Fruit fly (Drosophila melanogaster) whole organism, prepupa: ENCODE results near the gene PGAP2.

Source experiments
- Blimp-1 ChIP-seq: fragments of 200-800 bp; sonication (Bioruptor generic); optimal IDR thresholded peaks from 3 replicates; lab custom pipeline; 2017; ENCODE audit warnings: missing biosample characterization, missing genetic modification characterization, mild to moderate bottlenecking, moderate library complexity, missing genetic modification reagents
- CG10631 ChIP-seq: fragments of 200-800 bp; sonication (Bioruptor generic); optimal IDR thresholded peaks from 2 replicates; lab custom pipeline; 2016; ENCODE audit warnings: missing biosample characterization, missing genetic modification characterization
- CG10669 ChIP-seq: fragments of 200-800 bp; sonication (Bioruptor generic); optimal IDR thresholded peaks from 3 replicates; lab custom pipeline; 2018; ENCODE audit warnings: missing biosample characterization, mild to moderate bottlenecking, missing genetic modification characterization, moderate library complexity
- CG11294 ChIP-seq: fragments of 200-800 bp; sonication (Bioruptor generic); IDR thresholded peaks from 2 replicates; pipeline ENCODE4 v1.3.6; 2022; ENCODE audit warnings: missing biosample characterization, missing genetic modification characterization
- CG11902 ChIP-seq: fragments of 200-800 bp; sonication (Bioruptor generic); optimal IDR thresholded peaks from 3 replicates; lab custom pipeline; 2016; ENCODE audit warnings: missing biosample characterization, missing genetic modification characterization
- CG15336 ChIP-seq: fragments of 200-800 bp; sonication (Bioruptor generic); IDR thresholded peaks from 2 replicates; pipeline ENCODE4 v1.3.6; 2022; ENCODE audit warnings: missing biosample characterization, missing genetic modification characterization
- CG1621 ChIP-seq: fragments of 200-800 bp; sonication (Bioruptor generic); optimal IDR thresholded peaks from 3 replicates; lab custom pipeline; 2018; ENCODE audit warnings: missing biosample characterization, mild to moderate bottlenecking, missing genetic modification characterization
- CG3032 ChIP-seq: fragments of 200-800 bp; optimal IDR thresholded peaks from 2 replicates; lab custom pipeline; 2019; ENCODE audit warnings: missing biosample characterization, mild to moderate bottlenecking, missing genetic modification characterization, moderate library complexity
- CG31627 ChIP-seq: fragments of 200-800 bp; sonication (Bioruptor generic); optimal IDR thresholded peaks from 3 replicates; lab custom pipeline; 2016; ENCODE audit warnings: missing biosample characterization, missing genetic modification characterization
- CG32006 ChIP-seq: fragments of 200-800 bp; sonication (Bioruptor generic); optimal IDR thresholded peaks from 3 replicates; lab custom pipeline; 2017; ENCODE audit warnings: missing biosample characterization, mild to moderate bottlenecking, missing genetic modification characterization
- CG34406 ChIP-seq: fragments of 200-800 bp; sonication (Bioruptor generic); optimal IDR thresholded peaks from 3 replicates; lab custom pipeline; 2016; ENCODE audit warnings: missing biosample characterization, missing genetic modification characterization
- CG6163 ChIP-seq: fragments of 200-800 bp; sonication (Bioruptor generic); IDR thresholded peaks from 3 replicates; pipeline ENCODE4 v1.3.6; 2022; ENCODE audit warnings: missing biosample characterization, missing genetic modification characterization
- CG6276 ChIP-seq: fragments of 200-800 bp; sonication (Bioruptor generic); optimal IDR thresholded peaks from 2 replicates; lab custom pipeline; 2017; ENCODE audit warnings: missing biosample characterization, mild to moderate bottlenecking, missing genetic modification characterization
- CG6792 ChIP-seq: fragments of 200-800 bp; sonication (Bioruptor generic); optimal IDR thresholded peaks from 3 replicates; lab custom pipeline; 2016; ENCODE audit warnings: missing biosample characterization, missing genetic modification characterization
- CG6808 ChIP-seq: fragments of 200-800 bp; sonication (Bioruptor generic); optimal IDR thresholded peaks from 3 replicates; lab custom pipeline; 2017; ENCODE audit warnings: missing biosample characterization, missing genetic modification characterization, mild to moderate bottlenecking, moderate library complexity, missing genetic modification reagents
- CG6854 ChIP-seq: fragments of 200-800 bp; sonication (Bioruptor generic); optimal IDR thresholded peaks from 2 replicates; lab custom pipeline; 2017; ENCODE audit warnings: missing biosample characterization, mild to moderate bottlenecking, missing genetic modification characterization
- CG7368 ChIP-seq: fragments of 200-800 bp; sonication (Bioruptor generic); optimal IDR thresholded peaks from 3 replicates; lab custom pipeline; 2016; ENCODE audit warnings: missing biosample characterization, missing genetic modification characterization
- CG8119 ChIP-seq: fragments of 200-800 bp; sonication (Bioruptor generic); IDR thresholded peaks from 3 replicates; pipeline ENCODE4 v1.3.6; 2022; ENCODE audit warnings: missing biosample characterization, missing genetic modification characterization
- CG8319 ChIP-seq: fragments of 200-800 bp; sonication (Bioruptor generic); optimal IDR thresholded peaks from 3 replicates; lab custom pipeline; 2016; ENCODE audit warnings: missing biosample characterization, missing genetic modification characterization
- CG8632 ChIP-seq: fragments of 200-800 bp; sonication (Bioruptor generic); optimal IDR thresholded peaks from 3 replicates; lab custom pipeline; 2016; ENCODE audit warnings: missing biosample characterization, missing genetic modification characterization
- Eip75B ChIP-seq: fragments of 200-800 bp; sonication (Bioruptor generic); optimal IDR thresholded peaks from 3 replicates; lab custom pipeline; 2016; ENCODE audit warnings: missing biosample characterization, missing genetic modification characterization
- Eip78C ChIP-seq: fragments of 200-800 bp; sonication (Bioruptor generic); peaks from one replicate; lab custom pipeline; 2016; ENCODE audit warnings: missing biosample characterization, missing genetic modification characterization
- Eip93F ChIP-seq: fragments of 200-800 bp; sonication (Bioruptor generic); optimal IDR thresholded peaks from 2 replicates; lab custom pipeline; 2016; ENCODE audit warnings: missing biosample characterization, mild to moderate bottlenecking, missing genetic modification characterization
- Ets21C ChIP-seq: fragments of 200-800 bp; sonication (Bioruptor generic); optimal IDR thresholded peaks from 3 replicates; lab custom pipeline; 2016; ENCODE audit warnings: missing biosample characterization, missing genetic modification characterization
- Gug ChIP-seq: fragments of 200-800 bp; sonication (Bioruptor generic); IDR thresholded peaks from 2 replicates; pipeline ENCODE4 v1.3.6; 2022; ENCODE audit warnings: missing biosample characterization, missing genetic modification characterization
- Hr38 ChIP-seq: sonication (Bioruptor generic); optimal IDR thresholded peaks from 2 replicates; lab custom pipeline; 2016; ENCODE audit warnings: missing biosample characterization, missing genetic modification characterization
- Hr39 ChIP-seq: fragments of 200-800 bp; sonication (Bioruptor generic); optimal IDR thresholded peaks from 2 replicates; lab custom pipeline; 2016; ENCODE audit warnings: missing biosample characterization, missing genetic modification characterization
- Hr4 ChIP-seq: fragments of 200-800 bp; sonication (Bioruptor generic); optimal IDR thresholded peaks from 3 replicates; lab custom pipeline; 2016; ENCODE audit warnings: missing biosample characterization, missing genetic modification characterization
- Lpt ChIP-seq: fragments of 200-800 bp; sonication (Bioruptor generic); optimal IDR thresholded peaks from 3 replicates; lab custom pipeline; 2016; ENCODE audit warnings: missing biosample characterization, missing genetic modification characterization
- Met ChIP-seq: fragments of 200-800 bp; sonication (Bioruptor generic); optimal IDR thresholded peaks from 3 replicates; lab custom pipeline; 2016; ENCODE audit warnings: missing biosample characterization, missing genetic modification characterization
- OdsH ChIP-seq: fragments of 200-800 bp; sonication (Bioruptor generic); optimal IDR thresholded peaks from 3 replicates; lab custom pipeline; 2016; ENCODE audit warnings: missing biosample characterization, missing genetic modification characterization
- Smox ChIP-seq: fragments of 200-800 bp; sonication (Bioruptor generic); optimal IDR thresholded peaks from 3 replicates; lab custom pipeline; 2016; ENCODE audit warnings: missing biosample characterization, missing genetic modification characterization
- Sox102F ChIP-seq: fragments of 200-800 bp; sonication (Bioruptor generic); optimal IDR thresholded peaks from 2 replicates; lab custom pipeline; 2016; ENCODE audit warnings: missing biosample characterization, mild to moderate bottlenecking, missing genetic modification characterization
- Sox14 ChIP-seq: fragments of 200-800 bp; sonication (Bioruptor generic); optimal IDR thresholded peaks from 3 replicates; lab custom pipeline; 2016; ENCODE audit warnings: missing biosample characterization, missing genetic modification characterization
- Sox15 ChIP-seq: fragments of 200-800 bp; sonication (Bioruptor generic); optimal IDR thresholded peaks from 3 replicates; lab custom pipeline; 2016; ENCODE audit warnings: missing biosample characterization, missing genetic modification characterization
- achi ChIP-seq: fragments of 200-800 bp; sonication (Bioruptor generic); optimal IDR thresholded peaks from 3 replicates; lab custom pipeline; 2016; ENCODE audit warnings: missing biosample characterization, missing genetic modification characterization
- acj6 ChIP-seq: fragments of 200-800 bp; sonication (Bioruptor generic); optimal IDR thresholded peaks from 3 replicates; lab custom pipeline; 2016; ENCODE audit warnings: missing biosample characterization, missing genetic modification characterization
- cyc ChIP-seq: fragments of 200-800 bp; sonication (Bioruptor generic); optimal IDR thresholded peaks from 3 replicates; lab custom pipeline; 2016; ENCODE audit warnings: missing biosample characterization, missing genetic modification characterization
- dac ChIP-seq: fragments of 200-800 bp; sonication (Bioruptor generic); optimal IDR thresholded peaks from 2 replicates; lab custom pipeline; 2017; ENCODE audit warnings: missing biosample characterization, mild to moderate bottlenecking, missing genetic modification characterization
- dsx ChIP-seq: fragments of 200-800 bp; optimal IDR thresholded peaks from 3 replicates; lab custom pipeline; 2019; ENCODE audit warnings: missing biosample characterization, mild to moderate bottlenecking, missing genetic modification characterization, moderate library complexity; ENCODE audit not compliant: poor library complexity, severe bottlenecking
- eg ChIP-seq: fragments of 200-800 bp; sonication (Bioruptor generic); IDR thresholded peaks from 3 replicates; pipeline ENCODE4 v1.3.6; 2022; ENCODE audit warnings: missing biosample characterization, missing genetic modification characterization
- esn ChIP-seq: fragments of 200-800 bp; sonication (Bioruptor generic); optimal IDR thresholded peaks from 2 replicates; lab custom pipeline; 2016; ENCODE audit warnings: missing biosample characterization, mild to moderate bottlenecking, missing genetic modification characterization, moderate library complexity
- fd85E ChIP-seq: fragments of 200-800 bp; sonication (Bioruptor generic); optimal IDR thresholded peaks from 3 replicates; lab custom pipeline; 2016; ENCODE audit warnings: missing biosample characterization, missing genetic modification characterization
- fkh ChIP-seq: fragments of 200-800 bp; sonication (Bioruptor generic); optimal IDR thresholded peaks from 3 replicates; lab custom pipeline; 2017; ENCODE audit warnings: missing biosample characterization, mild to moderate bottlenecking, missing genetic modification characterization, moderate library complexity
- lz ChIP-seq: fragments of 200-800 bp; sonication (Bioruptor generic); optimal IDR thresholded peaks from 3 replicates; lab custom pipeline; 2016; ENCODE audit warnings: missing biosample characterization, missing genetic modification characterization
- net ChIP-seq: fragments of 200-800 bp; sonication (Bioruptor generic); optimal IDR thresholded peaks from 3 replicates; lab custom pipeline; 2016; ENCODE audit warnings: missing biosample characterization, missing genetic modification characterization
- salr ChIP-seq, 2 experiments: fragments of 200-800 bp; sonication (Bioruptor generic); optimal IDR thresholded peaks; 3 replicates each; lab custom pipeline; 2016 to 2018; ENCODE audit warnings: missing biosample characterization in 2 of 2, missing genetic modification characterization in 2 of 2, mild to moderate bottlenecking in 1 of 2
- spab ChIP-seq: fragments of 200-800 bp; sonication (Bioruptor generic); optimal IDR thresholded peaks from 2 replicates; lab custom pipeline; 2017; ENCODE audit warnings: missing biosample characterization, mild to moderate bottlenecking, missing genetic modification characterization, missing genetic modification reagents
- ss ChIP-seq, 2 experiments: fragments of 200-800 bp; sonication (Bioruptor generic); optimal IDR thresholded peaks; 2 replicates in 1 of 2; 3 replicates in 1 of 2; lab custom pipeline; 2017 to 2018; ENCODE audit warnings: mild to moderate bottlenecking in 2 of 2, missing biosample characterization in 2 of 2, missing genetic modification characterization in 2 of 2, moderate library complexity in 1 of 2
- topi ChIP-seq: fragments of 200-800 bp; sonication (Bioruptor generic); optimal IDR thresholded peaks from 3 replicates; lab custom pipeline; 2016; ENCODE audit warnings: missing biosample characterization, missing genetic modification characterization
- vri ChIP-seq: fragments of 200-800 bp; sonication (Bioruptor generic); optimal IDR thresholded peaks from 3 replicates; lab custom pipeline; 2016; ENCODE audit warnings: missing biosample characterization, mild to moderate bottlenecking, missing genetic modification characterization

PGAP2 gene

DNA sequence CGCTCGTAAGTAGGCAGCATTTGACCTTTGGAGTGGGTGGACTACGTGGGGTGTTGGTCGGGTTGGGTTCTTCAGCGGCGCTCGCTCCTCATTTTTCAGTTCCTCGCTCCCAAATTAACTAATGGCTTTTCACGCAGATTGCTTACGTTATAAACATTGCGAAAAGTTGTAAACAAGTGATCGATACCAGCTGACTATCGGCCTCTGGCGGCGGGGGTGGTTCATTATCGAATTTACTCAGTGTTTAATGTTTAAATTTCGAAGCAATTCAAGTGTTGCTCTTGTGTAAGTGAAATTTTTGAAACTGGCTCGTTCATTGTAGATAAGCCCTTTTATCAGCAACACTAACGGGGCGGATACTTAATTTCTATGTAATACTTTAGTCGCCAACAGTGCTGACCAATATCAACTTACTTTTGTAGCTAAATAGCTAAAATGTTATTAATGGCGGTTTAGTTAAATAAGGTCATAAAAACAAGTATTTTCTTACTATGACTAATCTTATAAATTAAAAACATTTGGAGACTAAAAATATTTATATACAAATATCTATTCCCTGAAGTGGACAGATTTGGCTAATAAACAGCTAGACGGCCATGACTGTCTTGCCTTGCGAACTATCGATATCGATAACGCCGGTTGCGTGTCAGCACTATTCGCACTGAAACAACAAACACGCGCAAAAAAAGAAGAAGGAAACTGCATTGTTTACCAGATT, at the start of gene PGAP2, which contains the start of gene Clp:
Gene PGAP2 (minus strand): TSS at position 194 of the 718 bp plus-strand sequence.
Gene Clp (plus strand): TSS at position 650 of the 718 bp plus-strand sequence.
- peak; percentile 46 for TF ChIP-seq CG7368 (GFP tag; lab: Kevin White, UChicago)
- TF ChIP-seq Ets21C: peak; percentile 70
- TF ChIP-seq acj6 (GFP tag; lab: Kevin White, UChicago): peak; percentile 71
- peak; percentile 84 for TF ChIP-seq fkh (GFP tag; lab: Kevin White, UChicago)
- TF ChIP-seq esn (GFP tag; lab: Kevin White, UChicago): peak; percentile 80
- peak; percentile 13 for TF ChIP-seq Lpt
- peak; percentile 3 for TF ChIP-seq Blimp-1 (GFP tag; lab: Kevin White, UChicago)
- no peak for TF ChIP-seq vri (GFP tag; lab: Kevin White, UChicago)
- TF ChIP-seq Eip75B (GFP tag; lab: Kevin White, UChicago): no peak
- TF ChIP-seq Sox102F (GFP tag; lab: Kevin White, UChicago): no peak
- TF ChIP-seq dac (GFP tag; lab: Kevin White, UChicago): no peak
- TF ChIP-seq Sox15 (GFP tag; lab: Kevin White, UChicago): peak; percentile 57
- no peak for TF ChIP-seq dsx (GFP tag; lab: Kevin White, UChicago)
- TF ChIP-seq CG6163 (GFP tag; lab: Robert Waterston, UW): peak; percentile 69
- peak; percentile 57 for TF ChIP-seq CG10669 (GFP tag; lab: Kevin White, UChicago)
- peak; percentile 50 for TF ChIP-seq CG6792 (GFP tag; lab: Kevin White, UChicago)
- no peak for TF ChIP-seq Met (GFP tag; lab: Kevin White, UChicago)
- no peak for TF ChIP-seq topi (GFP tag; lab: Kevin White, UChicago)
- TF ChIP-seq CG11902: peak; percentile 43
- no peak for TF ChIP-seq CG1621 (tag; lab: Kevin White, UChicago)
- peak; percentile 38 for TF ChIP-seq CG34406
- peak in 1 of 2 experiments; percentile 14 for TF ChIP-seq salr (GFP tag; optimal IDR thresholded peaks at IDR 0.05; lab: Kevin White, UChicago)
- TF ChIP-seq CG10631 (GFP tag; lab: Kevin White, UChicago): no peak
- TF ChIP-seq net (GFP tag; lab: Kevin White, UChicago): no peak
- TF ChIP-seq Hr39: peak; percentile 64
- peak; percentile 64 for TF ChIP-seq Sox14
- peak; percentile 71 for TF ChIP-seq eg (GFP tag; lab: Robert Waterston, UW)
- peak; percentile 43; the same call in 1 of the 2 replicates for TF ChIP-seq CG15336 (GFP tag; lab: Robert Waterston, UW)
- TF ChIP-seq CG8119 (GFP tag; lab: Robert Waterston, UW): peak; percentile 46; the same call in 2 of the 3 replicates
- TF ChIP-seq ss (GFP tag; optimal IDR thresholded peaks at IDR 0.05; lab: Kevin White, UChicago): peak in 1 of 2 experiments; percentile 48
- TF ChIP-seq Hr4 (GFP tag; lab: Kevin White, UChicago): no peak
- peak; percentile 76 for TF ChIP-seq lz (GFP tag; lab: Kevin White, UChicago)
- TF ChIP-seq Smox (GFP tag; lab: Kevin White, UChicago): no peak
- TF ChIP-seq CG31627: peak; percentile 71
- TF ChIP-seq CG6854 (GFP tag; lab: Kevin White, UChicago): peak; percentile 1
- no peak for TF ChIP-seq CG6276
- no peak for TF ChIP-seq CG32006 (GFP tag; lab: Kevin White, UChicago)
- TF ChIP-seq Gug (GFP tag; lab: Robert Waterston, UW): peak; percentile 50
- peak; percentile 12 for TF ChIP-seq spab
- peak; percentile 64 for TF ChIP-seq cyc (GFP tag; lab: Kevin White, UChicago)
- TF ChIP-seq Hr38: no peak
- TF ChIP-seq achi (GFP tag; lab: Kevin White, UChicago): no peak
- no peak for TF ChIP-seq CG8319 (GFP tag; lab: Kevin White, UChicago)
- TF ChIP-seq Eip93F (GFP tag; lab: Kevin White, UChicago): peak; percentile 63
- TF ChIP-seq CG6808: peak; percentile 2
- TF ChIP-seq CG11294 (GFP tag; lab: Robert Waterston, UW): no peak; the same call in 1 of the 2 replicates
- no peak for TF ChIP-seq fd85E (GFP tag; lab: Kevin White, UChicago)
- TF ChIP-seq OdsH: no peak
- peak; percentile 41 for TF ChIP-seq CG8632 (GFP tag; lab: Kevin White, UChicago)
- peak; percentile 74 for TF ChIP-seq CG3032
- peak; percentile 90 for TF ChIP-seq Eip78C (GFP tag; lab: Kevin White, UChicago)
